Fruit fly (Drosophila melanogaster) S2 (cell line): ENCODE measurements around the gene Tango2.

Source experiments
- CG8478 ChIP-seq: fragments of >200 bp; optimal IDR thresholded peaks from 2 replicates; lab custom pipeline; 2018
- CTCF ChIP-seq, 2 experiments: fragments of >200 bp; optimal IDR thresholded peaks; 2 replicates each; lab custom pipeline; 2018

Tango2 gene

DNA sequence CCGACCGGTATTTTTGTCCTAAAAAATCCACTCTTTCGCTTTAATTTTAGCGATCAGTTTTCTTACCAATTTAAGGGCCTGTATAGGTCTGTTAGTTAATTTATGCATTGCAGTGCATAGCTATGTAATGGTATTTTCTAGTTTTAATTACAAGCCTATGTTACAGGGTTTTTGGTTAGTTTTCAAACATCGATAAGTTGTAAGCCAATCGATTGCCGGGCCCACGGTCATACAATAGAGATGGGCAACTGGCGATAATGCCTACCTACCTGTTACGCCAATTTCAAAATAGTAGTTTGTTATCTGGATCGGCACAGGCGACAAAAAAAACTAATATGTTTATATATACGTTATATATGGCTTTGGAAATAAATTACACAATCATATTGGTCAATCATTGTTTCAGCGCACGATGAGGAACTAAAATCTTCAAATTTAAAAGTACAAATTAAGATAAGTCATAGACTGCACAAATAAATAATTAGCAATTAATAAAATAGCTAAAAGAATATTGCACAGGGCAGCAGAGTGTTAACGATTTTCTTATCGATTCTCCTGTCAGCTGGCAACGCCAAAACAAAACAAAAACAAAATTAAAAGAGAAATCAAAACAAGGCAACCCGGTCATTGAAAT, at the start of gene Tango2, which contains the start of gene tth:
Gene Tango2 (plus strand): TSS at position 573 of the 634 bp plus-strand sequence.
Gene tth (minus strand): TSS at position 170 of the 634 bp plus-strand sequence.
- no peak for TF ChIP-seq CG8478 (lab: Kevin White, UChicago)
- TF ChIP-seq CTCF (optimal IDR thresholded peaks at IDR 0.05; lab: Kevin White, UChicago): no peak

DNA sequence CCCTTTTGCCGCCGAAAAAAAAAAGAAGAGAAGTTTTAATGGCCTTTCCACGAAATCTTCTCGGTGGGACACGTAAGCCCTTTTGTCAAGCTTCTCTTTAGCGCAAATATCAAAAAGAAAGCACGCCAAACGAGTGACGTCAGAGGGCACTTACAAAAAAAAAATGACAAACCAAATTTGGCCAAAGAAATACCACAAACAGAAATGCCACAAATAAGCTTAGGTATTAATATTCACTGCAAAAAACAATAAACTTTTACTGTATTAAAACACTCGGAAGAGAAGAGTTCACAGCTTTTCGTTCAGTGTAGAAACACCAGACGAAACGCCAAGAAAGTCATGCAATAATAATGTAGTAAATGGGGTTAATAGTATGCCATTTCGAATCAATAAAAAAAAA, 48.7 kb upstream of the Tango2 start:
- TF ChIP-seq CG8478 (lab: Kevin White, UChicago): no peak
- TF ChIP-seq CTCF (optimal IDR thresholded peaks at IDR 0.05; lab: Kevin White, UChicago): no peak

DNA sequence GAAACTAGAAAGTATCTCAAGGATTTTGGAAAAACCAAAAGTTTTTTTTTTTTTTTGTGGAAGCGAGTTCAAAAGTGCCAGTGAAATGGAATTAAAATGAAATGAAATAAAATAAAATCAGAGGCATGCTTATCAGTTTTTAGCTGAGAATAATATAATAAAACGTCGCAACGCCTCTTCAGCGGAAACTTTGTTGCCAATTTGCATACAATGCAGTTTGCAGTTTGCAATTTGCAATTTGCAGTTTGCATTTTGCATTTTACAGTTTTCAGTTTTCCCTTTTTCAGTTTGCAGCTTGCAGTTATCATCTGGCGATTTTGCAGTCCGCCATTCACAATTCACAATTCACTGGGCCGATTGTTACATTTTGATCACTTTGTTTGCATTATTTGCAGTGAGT, 47.9 kb upstream of the Tango2 start:
- TF ChIP-seq CG8478 (lab: Kevin White, UChicago) (no peak), CTCF (optimal IDR thresholded peaks at IDR 0.05; lab: Kevin White, UChicago) (no peak)

DNA sequence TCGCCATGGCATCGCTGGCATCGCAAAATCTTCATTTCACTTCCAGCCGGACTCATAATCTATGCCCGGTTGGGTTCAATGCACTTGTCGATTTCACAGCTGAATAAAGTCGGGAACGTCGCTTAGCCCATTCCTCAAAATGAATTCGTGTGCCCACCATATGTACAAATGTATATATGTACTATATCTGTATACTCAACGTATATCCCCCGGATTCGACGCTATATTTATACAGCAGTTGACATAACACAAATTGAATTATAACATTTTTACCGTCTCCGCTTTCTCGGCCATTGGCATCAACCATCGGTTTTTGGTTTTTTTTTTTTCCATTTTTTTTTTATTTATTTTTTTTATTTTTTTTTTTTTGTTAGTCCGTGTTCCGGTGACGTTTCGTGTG, 46.5 kb upstream of the Tango2 start:
- TF ChIP-seq CG8478 (lab: Kevin White, UChicago) (no peak), CTCF (optimal IDR thresholded peaks at IDR 0.05; lab: Kevin White, UChicago) (no peak)

DNA sequence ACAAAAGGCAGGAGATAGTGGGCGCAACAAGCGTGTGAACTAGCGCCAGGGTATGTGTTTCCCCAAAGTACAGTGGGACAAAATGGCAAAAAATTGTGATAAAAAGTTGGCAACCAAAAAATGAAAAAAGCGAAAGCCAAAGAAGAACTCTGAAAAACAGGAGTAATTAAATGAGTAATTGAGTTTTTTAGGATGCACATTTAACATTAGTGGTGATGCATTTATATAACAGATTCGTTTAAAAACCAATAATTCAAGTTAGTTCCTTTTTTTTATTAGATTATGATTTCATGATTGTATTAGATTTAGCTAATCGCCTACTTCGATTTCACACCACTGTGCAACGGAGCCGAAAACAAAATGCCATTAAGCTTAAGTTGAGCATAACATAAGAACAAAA, 44.4 kb upstream of the Tango2 start:
- TF ChIP-seq CG8478 (lab: Kevin White, UChicago) (no peak), CTCF (optimal IDR thresholded peaks at IDR 0.05; lab: Kevin White, UChicago) (no peak)

DNA sequence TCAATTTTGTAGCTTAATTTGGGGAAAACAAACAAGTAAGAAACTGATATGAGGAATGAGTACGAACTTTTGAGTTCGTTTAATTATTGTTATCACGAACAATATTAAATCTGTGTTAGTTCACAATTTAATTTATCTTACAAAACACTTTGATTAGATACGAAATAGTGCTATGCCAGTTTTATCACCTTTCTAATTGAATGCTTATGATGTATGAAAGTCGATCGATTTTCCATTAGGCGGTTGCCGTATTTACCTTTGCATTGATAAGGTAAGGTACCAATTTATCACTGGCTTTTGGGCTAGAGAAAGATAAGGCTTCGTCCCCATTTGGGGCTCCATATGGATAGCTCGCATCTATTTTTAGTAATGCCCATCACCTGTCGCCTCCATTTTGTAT, 37.5 kb upstream of the Tango2 start:
- TF ChIP-seq CG8478 (lab: Kevin White, UChicago) (no peak), CTCF (optimal IDR thresholded peaks at IDR 0.05; lab: Kevin White, UChicago) (no peak)

DNA sequence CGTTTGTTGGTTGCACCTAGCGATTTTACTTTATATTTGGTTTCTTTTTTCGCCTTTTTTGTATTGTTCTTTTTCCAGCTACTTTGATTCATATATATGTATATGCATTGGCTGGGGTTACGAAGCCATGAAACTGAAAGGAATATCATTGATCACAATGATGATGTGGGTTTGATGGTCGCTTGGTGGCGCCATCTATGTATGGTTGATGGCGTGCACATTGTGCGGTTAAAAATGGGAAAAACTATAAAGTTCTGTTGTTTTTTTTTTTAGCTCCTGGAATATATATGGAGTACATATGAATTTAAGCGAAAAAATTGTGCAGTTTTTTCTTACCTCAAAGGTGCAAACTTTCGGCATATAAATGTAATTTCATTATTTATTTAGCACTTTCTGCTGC, 29.9 kb upstream of the Tango2 start:
- peak; percentile 42 to 71 for TF ChIP-seq CTCF (optimal IDR thresholded peaks at IDR 0.05; lab: Kevin White, UChicago)
- TF ChIP-seq CG8478 (lab: Kevin White, UChicago): no peak

DNA sequence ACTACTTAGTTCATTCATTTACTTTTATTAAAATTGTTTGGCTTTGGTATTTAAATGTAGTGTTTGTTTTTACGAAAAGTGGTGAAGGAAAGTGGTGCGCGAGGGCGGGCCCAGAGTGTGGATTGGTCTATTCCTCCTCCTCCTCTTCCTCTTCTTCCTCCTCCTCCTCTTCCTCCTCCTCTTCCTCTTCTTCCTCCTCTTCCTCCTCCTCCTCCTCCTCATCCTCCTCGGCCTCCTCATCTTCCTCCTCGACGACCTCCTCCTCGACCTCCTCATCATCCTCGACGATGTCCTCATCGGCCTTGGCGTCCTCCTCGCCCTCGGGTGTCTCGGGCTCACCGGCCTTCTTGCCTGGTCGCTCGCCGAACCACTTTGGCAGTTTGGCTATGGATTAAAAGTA, 23.1 kb upstream of the Tango2 start:
- TF ChIP-seq CTCF (optimal IDR thresholded peaks at IDR 0.05; lab: Kevin White, UChicago): no peak

DNA sequence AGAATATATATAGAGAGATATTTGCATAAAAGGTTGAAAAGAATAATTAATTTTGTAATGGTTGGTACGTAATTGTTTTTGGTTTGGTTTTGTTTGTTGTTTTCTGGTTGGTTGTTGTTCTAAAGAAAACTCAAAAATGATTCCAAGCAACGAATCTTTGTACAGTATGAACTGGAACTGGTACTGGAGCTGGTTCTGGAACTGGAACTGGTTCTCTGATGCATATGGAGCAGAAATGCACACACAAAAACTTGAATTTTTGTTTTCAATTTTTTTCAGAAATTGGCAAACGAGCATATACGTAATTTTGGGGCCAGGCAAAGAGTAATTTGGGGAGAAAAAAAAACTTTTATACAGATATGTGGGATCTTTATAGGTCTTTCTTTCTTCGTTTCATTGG, 19.0 kb upstream of the Tango2 start:
- TF ChIP-seq CTCF (optimal IDR thresholded peaks at IDR 0.05; lab: Kevin White, UChicago) (no peak), CG8478 (lab: Kevin White, UChicago) (no peak)

DNA sequence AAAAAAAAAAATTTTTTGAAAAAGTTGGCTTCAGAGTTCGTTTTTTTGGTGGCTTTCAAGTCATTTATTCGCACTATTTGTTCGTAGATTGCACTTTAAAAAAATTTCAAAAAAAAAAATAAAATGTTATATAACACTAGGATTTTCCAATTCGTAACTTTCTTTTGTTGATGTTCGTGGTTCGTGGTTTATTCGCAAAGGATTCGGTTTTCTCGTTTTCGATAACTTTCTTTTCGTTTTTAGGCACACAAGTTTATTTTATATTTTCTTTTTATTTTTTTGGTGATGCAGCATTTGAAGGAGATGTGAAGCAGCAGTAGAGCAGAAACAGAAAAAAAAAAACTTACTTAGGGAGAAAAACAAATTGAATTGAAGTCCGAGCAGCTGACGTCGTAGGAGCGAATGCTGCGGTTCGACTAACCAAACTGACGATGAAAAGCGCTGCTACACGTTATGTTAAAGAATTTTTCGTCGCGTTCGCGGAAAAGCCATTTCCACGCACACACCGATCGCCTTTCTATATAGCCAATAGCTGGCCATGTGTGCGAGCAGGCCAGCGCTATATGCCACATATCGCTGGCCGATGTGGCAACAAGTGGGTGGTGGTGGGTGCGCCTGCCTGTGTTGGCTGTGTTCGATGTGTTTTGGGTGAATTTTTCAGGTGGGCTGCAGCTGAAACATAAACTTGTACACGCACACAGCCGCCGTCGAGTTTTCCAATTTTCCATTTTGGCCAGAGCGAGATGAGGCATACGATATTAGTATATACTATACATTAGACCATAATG, 14.5 kb upstream of the Tango2 start, which contains the start of gene up:
Gene up (minus strand): TSS at position 508 of the 788 bp plus-strand sequence.
- TF ChIP-seq CG8478 (lab: Kevin White, UChicago) (no peak), CTCF (optimal IDR thresholded peaks at IDR 0.05; lab: Kevin White, UChicago) (no peak)

DNA sequence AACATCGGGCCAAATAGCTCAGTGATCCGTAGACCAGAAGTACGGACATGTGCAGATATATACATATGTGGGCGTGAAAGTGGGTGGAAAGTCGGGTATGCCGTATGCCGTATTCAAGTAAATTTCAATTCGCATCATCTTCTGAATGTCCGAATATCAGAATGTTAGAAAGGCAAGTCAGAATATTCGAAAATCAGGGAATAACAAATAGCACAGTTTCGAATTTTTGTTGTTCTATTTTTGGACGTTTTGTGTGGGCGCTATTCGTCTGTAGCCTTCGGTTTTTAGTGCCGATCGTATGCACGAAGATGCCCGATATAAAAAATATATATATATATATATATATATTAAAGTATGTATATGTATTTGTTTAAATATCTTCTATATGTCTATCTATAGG, 12.3 kb upstream of the Tango2 start:
- TF ChIP-seq CTCF (optimal IDR thresholded peaks at IDR 0.05; lab: Kevin White, UChicago) (no peak), CG8478 (lab: Kevin White, UChicago) (no peak)

DNA sequence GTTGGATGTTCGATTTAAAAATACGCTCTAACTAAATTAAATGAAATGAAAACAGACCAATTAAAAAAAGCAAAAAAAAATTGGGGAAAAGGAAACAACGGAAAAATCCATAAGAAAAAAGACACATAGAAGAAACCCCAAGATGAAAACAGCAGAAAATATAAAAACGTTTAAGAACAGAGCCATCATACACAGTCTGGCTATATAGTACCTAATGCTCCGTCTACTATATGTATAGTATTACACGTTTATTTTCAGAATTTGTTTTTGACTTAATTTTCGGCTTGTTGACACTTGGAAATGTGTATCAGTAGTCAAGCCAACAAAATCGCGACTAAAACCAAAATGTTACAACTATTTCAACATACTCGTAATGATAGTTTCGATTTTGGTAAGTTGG, 11.4 kb upstream of the Tango2 start, which contains the start of gene CG11178:
Gene CG11178 (plus strand): TSS at position 301 of the 400 bp plus-strand sequence.
- no peak for TF ChIP-seq CTCF (optimal IDR thresholded peaks at IDR 0.05; lab: Kevin White, UChicago)
- TF ChIP-seq CG8478 (lab: Kevin White, UChicago): no peak

DNA sequence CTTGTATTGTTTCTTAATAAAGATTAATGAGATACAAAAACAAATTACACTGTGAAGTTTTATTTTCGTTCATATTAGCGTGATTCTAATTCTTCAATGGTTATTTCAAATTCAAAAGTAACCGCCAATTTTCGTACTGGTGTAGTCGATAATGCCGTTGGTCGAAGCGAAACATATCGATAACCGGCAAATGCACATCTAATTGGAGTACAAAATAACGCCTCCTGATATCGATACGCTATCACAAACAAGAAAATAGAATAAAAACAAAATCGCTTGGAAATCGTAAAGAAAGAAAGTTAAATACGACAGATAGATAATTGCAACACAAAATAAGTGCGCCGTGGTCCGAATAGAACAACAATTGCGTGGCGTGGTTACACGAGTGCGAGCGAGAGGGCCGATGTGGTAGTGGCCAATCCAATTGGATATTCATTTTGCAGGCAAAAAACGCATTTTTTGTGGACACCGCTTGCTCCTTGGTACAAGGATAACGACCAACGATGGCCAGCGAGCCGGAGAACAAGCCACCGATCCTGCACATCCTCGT, 10.8 kb upstream of the Tango2 start:
- TF ChIP-seq CTCF (optimal IDR thresholded peaks at IDR 0.05; lab: Kevin White, UChicago) (no peak), CG8478 (lab: Kevin White, UChicago) (no peak)

DNA sequence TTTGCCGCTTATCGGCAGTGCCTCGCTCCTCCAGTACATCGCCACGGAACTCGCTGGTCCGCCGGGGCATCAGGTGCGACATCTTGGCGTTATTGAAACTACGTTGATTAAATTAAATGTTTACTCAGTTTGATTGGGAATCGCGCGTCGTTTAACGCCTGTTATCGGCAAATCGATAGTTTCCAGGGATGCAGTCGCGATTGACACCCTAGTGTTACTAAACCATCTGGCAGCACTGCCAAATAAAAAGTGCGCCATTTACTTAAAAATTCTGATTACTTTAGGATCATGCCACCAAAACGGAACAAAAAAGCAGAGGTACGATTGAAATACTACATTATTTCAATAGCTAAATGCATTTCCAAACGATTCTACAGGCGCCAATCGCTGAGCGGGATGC, 4.9 kb upstream of the Tango2 start, which contains the start of the genes Ndc80 and BthD:
Gene Ndc80 (minus strand): TSS at position 179 of the 400 bp plus-strand sequence.
Gene BthD (plus strand): TSS at position 248 of the 400 bp plus-strand sequence.
- TF ChIP-seq CG8478 (lab: Kevin White, UChicago) (no peak), CTCF (optimal IDR thresholded peaks at IDR 0.05; lab: Kevin White, UChicago) (peak; percentile 11 to 28)

DNA sequence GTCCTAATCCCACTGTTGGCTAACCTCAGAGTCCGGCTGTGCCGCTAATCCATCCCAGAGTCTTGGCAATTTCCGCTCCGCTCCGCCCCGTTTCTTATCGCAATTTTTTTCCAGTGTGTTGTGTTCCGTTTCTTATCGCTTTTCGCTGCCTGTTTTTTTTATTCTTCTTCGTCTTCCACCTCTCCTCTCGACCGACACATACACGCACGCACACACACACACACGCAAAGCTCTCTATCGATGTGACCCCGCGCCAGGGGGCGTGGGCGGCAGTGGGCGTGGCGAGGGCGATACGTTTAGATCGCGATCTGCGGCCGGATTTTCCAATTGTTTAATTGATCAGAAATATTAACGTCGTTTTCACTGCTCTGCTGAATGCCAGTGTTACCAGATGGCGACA, 797 bp upstream of the Tango2 start:
- TF ChIP-seq CTCF (optimal IDR thresholded peaks at IDR 0.05; lab: Kevin White, UChicago) (no peak), CG8478 (lab: Kevin White, UChicago) (no peak)
